Worm (Caenorhabditis elegans) whole organism, L4/young adult: ENCODE results near the gene Y116A8C.43.

Source experiments
- W03F9.2 ChIP-seq: fragments of 150-350 bp; optimal IDR thresholded peaks from 2 replicates; lab custom pipeline; 2014; ENCODE audit warnings: missing biosample characterization, missing genetic modification characterization
- dao-5 ChIP-seq: sonication (generic microtip); optimal IDR thresholded peaks from 2 replicates; lab custom pipeline; 2016; ENCODE audit warnings: missing genotype, missing genetic modification characterization, moderate library complexity, missing compliant biosample characterization

- TF ChIP-seq W03F9.2 (tag; lab: Kevin White, UChicago), result no peak
- TF ChIP-seq dao-5, result no peak
Observed at ce11 chrIV:17111813-17112212, 23.2 kb downstream of the Y116A8C.43 start, which contains the start of gene Y116A8C.33.
